Worm (Caenorhabditis elegans): ENCODE results near the gene Y57G11C.14.

ce11 chrIV:14773280-14774071 lies 25.6 kb upstream of the Y57G11C.14 start, which contains the start of gene Y57G11C.36:
- TF ChIP-seq nhr-25 (tag; optimal IDR thresholded peaks at IDR 0.05) (no peak), unc-62 (GFP tag; optimal IDR thresholded peaks at IDR 0.05) (no peak), ama-1 (optimal IDR thresholded peaks at IDR 0.05) (no peak), nhr-237 (tag; optimal IDR thresholded peaks at IDR 0.05) (no peak), nhr-28 (tag; optimal IDR thresholded peaks at IDR 0.05) (no peak), nhr-11 (tag; optimal IDR thresholded peaks at IDR 0.05) (no peak), ztf-11 (tag; optimal IDR thresholded peaks at IDR 0.05) (no peak), lin-39 (tag; optimal IDR thresholded peaks at IDR 0.05) (no peak), fkh-10 (GFP tag; optimal IDR thresholded peaks at IDR 0.05) (no peak), ceh-28 (tag; optimal IDR thresholded peaks at IDR 0.05) (no peak), skn-1 (tag; optimal IDR thresholded peaks at IDR 0.05) (no peak), zag-1 (tag; optimal IDR thresholded peaks at IDR 0.05) (no peak), fos-1 (tag; optimal IDR thresholded peaks at IDR 0.05) (no peak)

Data from whole organism, L3 larva.